Worm (Caenorhabditis elegans) whole organism, late embryonic: Measurements from ENCODE around the gene cyp-14A1.

Experiments used
- F13H6.1 ChIP-seq: sonication (generic microtip); optimal IDR thresholded peaks from 2 replicates; lab custom pipeline; 2016; ENCODE audit warnings: missing genetic modification characterization, missing compliant biosample characterization
- K02D7.2 ChIP-seq: sonication (generic microtip); optimal IDR thresholded peaks from 2 replicates; lab custom pipeline; 2017; ENCODE audit warnings: mild to moderate bottlenecking, missing genetic modification characterization, missing compliant biosample characterization
- T23F11.4 ChIP-seq: fragments of 200-800 bp; sonication (Bioruptor generic); optimal IDR thresholded peaks from 2 replicates; lab custom pipeline; 2018; ENCODE audit warnings: mild to moderate bottlenecking, missing genetic modification characterization, missing compliant biosample characterization
- ceh-14 ChIP-seq: sonication (generic microtip); optimal IDR thresholded peaks from 2 replicates; lab custom pipeline; 2016; ENCODE audit warnings: missing genotype, missing genetic modification characterization, missing compliant biosample characterization
- ceh-2 ChIP-seq: sonication (generic microtip); optimal IDR thresholded peaks from 2 replicates; lab custom pipeline; 2016; ENCODE audit warnings: missing genotype, missing genetic modification characterization, missing compliant biosample characterization
- ceh-30 ChIP-seq: fragments of 150-350 bp; optimal IDR thresholded peaks from 2 replicates; lab custom pipeline; 2014; ENCODE audit warnings: missing biosample characterization, missing genetic modification characterization
- ceh-31 ChIP-seq: sonication (generic microtip); optimal IDR thresholded peaks from 2 replicates; lab custom pipeline; 2016; ENCODE audit warnings: missing genetic modification characterization, missing compliant biosample characterization
- ceh-6 ChIP-seq: fragments of 200-800 bp; sonication (Bioruptor generic); optimal IDR thresholded peaks from 2 replicates; lab custom pipeline; 2018; ENCODE audit warnings: mild to moderate bottlenecking, missing genetic modification characterization, missing compliant biosample characterization
- ceh-9 ChIP-seq: sonication (generic microtip); optimal IDR thresholded peaks from 2 replicates; lab custom pipeline; 2016; ENCODE audit warnings: mild to moderate bottlenecking, missing genetic modification characterization, inconsistent platforms, missing compliant biosample characterization
- dmd-4 ChIP-seq: sonication (generic microtip); optimal IDR thresholded peaks from 2 replicates; lab custom pipeline; 2016; ENCODE audit warnings: borderline replicate concordance, missing genetic modification characterization, missing compliant biosample characterization
- elt-2 ChIP-seq: sonication (generic microtip); optimal IDR thresholded peaks from 2 replicates; lab custom pipeline; 2016; ENCODE audit warnings: missing genetic modification reagents, missing genetic modification characterization, missing compliant biosample characterization
- eyg-1 ChIP-seq: sonication (generic microtip); optimal IDR thresholded peaks from 2 replicates; lab custom pipeline; 2016; ENCODE audit warnings: missing genotype, missing genetic modification characterization, missing compliant biosample characterization
- mec-3 ChIP-seq: sonication (generic microtip); optimal IDR thresholded peaks from 2 replicates; lab custom pipeline; 2016; ENCODE audit warnings: borderline replicate concordance, missing genetic modification characterization, missing compliant biosample characterization
- nhr-11 ChIP-seq: fragments of 150-350 bp; optimal IDR thresholded peaks from 2 replicates; lab custom pipeline; 2014; ENCODE audit warnings: missing biosample characterization, missing genetic modification characterization
- nhr-232 ChIP-seq: sonication (generic microtip); optimal IDR thresholded peaks from 2 replicates; lab custom pipeline; 2016; ENCODE audit warnings: missing genetic modification characterization, missing compliant biosample characterization
- npax-4 ChIP-seq: sonication (generic microtip); optimal IDR thresholded peaks from 2 replicates; lab custom pipeline; 2016; ENCODE audit warnings: missing genetic modification characterization, missing compliant biosample characterization
- pat-9 ChIP-seq: fragments of 200-800 bp; sonication (Bioruptor generic); optimal IDR thresholded peaks from 2 replicates; lab custom pipeline; 2018; ENCODE audit warnings: mild to moderate bottlenecking, missing genetic modification characterization, moderate library complexity, missing compliant biosample characterization
- pros-1 ChIP-seq: fragments of 150-350 bp; optimal IDR thresholded peaks from 2 replicates; lab custom pipeline; 2014; ENCODE audit warnings: missing biosample characterization, missing genetic modification reagents, missing genetic modification characterization
- ref-2 ChIP-seq: sonication (generic microtip); optimal IDR thresholded peaks from 2 replicates; lab custom pipeline; 2016; ENCODE audit warnings: missing genetic modification characterization, missing compliant biosample characterization
- tbx-2 ChIP-seq: sonication (generic microtip); optimal IDR thresholded peaks from 2 replicates; lab custom pipeline; 2016; ENCODE audit warnings: missing genetic modification characterization, missing compliant biosample characterization
- unc-86 ChIP-seq: sonication (generic microtip); optimal IDR thresholded peaks from 2 replicates; lab custom pipeline; 2016; ENCODE audit warnings: missing genetic modification characterization, missing compliant biosample characterization

cyp-14A1 gene

DNA sequence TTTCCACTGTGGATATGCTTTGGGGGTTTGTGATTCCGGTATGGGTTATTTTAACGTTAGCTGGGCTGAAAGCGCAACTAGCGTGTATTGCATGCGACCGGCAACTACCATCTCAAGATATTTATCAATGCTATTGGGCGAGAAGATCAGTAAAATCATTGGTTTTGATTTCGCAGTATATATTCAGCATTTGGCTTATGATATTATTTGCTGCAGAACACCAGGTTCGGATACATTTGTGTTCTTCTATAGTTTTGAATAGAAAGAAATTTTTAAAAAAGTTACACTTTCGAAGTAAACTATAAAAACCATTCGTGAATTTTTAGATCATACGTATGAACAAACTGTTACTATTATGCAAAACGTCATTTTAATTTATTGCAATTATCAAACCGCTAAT, 49.2 kb downstream of the cyp-14A1 start:
- TF ChIP-seq ceh-14 (tag; lab: Kevin White, UChicago), result no peak
- no peak for TF ChIP-seq tbx-2
- no peak for TF ChIP-seq ceh-6 (GFP tag; lab: Kevin White, UChicago)
- TF ChIP-seq T23F11.4 (GFP tag; lab: Kevin White, UChicago), result no peak
- no peak for TF ChIP-seq ceh-30 (tag; lab: Kevin White, UChicago)
- TF ChIP-seq pat-9 (tag; lab: Kevin White, UChicago), result no peak
- TF ChIP-seq F13H6.1, result no peak
- TF ChIP-seq elt-2, result no peak
- no peak for TF ChIP-seq mec-3 (tag; lab: Kevin White, UChicago)
- no peak for TF ChIP-seq ref-2 (tag; lab: Kevin White, UChicago)
- TF ChIP-seq unc-86 (tag; lab: Kevin White, UChicago), result no peak
- TF ChIP-seq ceh-31 (tag; lab: Kevin White, UChicago), result no peak
- TF ChIP-seq eyg-1, result no peak
- no peak for TF ChIP-seq ceh-9 (tag; lab: Kevin White, UChicago)
- no peak for TF ChIP-seq dmd-4
- TF ChIP-seq nhr-232 (tag; lab: Kevin White, UChicago), result no peak
- no peak for TF ChIP-seq ceh-2
- TF ChIP-seq, all 69 proteins: peak for 0

ce11 chrX:13216802-13217201, 50.4 kb downstream of the cyp-14A1 start, which contains the start of gene R12H7.4:
R12H7.4 (plus strand) TSS chrX:13217102.
- TF ChIP-seq elt-2 (no peak), eyg-1 (no peak), K02D7.2 (no peak), nhr-11 (no peak), npax-4 (tag; lab: Kevin White, UChicago) (no peak), pros-1 (tag; lab: Kevin White, UChicago) (no peak)
